Fruit fly (Drosophila melanogaster): Measurements from ENCODE around the gene lva.
"Not testable (repeated sequence)": the region's sequence is repeated elsewhere in the genome, so short reads cannot be mapped to it uniquely, and the experiment has no call there.

lva gene

dm6 chrX:3967613-3968012 is 2.5 kb upstream of the lva start:
- TF ChIP-seq pdm3 (GFP tag; optimal IDR thresholded peaks at IDR 0.05) (no peak), CG6276 (GFP tag; optimal IDR thresholded peaks at IDR 0.05) (no peak)

dm6 chrX:3950199-3950645 is 14.9 kb downstream of the lva start:
- TF ChIP-seq dac (GFP tag; optimal IDR thresholded peaks at IDR 0.05) (peak; percentile 19), Ets96B (tag; optimal IDR thresholded peaks at IDR 0.05) (no peak), Hr39 (GFP tag; optimal IDR thresholded peaks at IDR 0.05) (no peak), esn (GFP tag; optimal IDR thresholded peaks at IDR 0.05) (peak; percentile 10), Eip78C (GFP tag) (peak; percentile 84), CG6792 (GFP tag; optimal IDR thresholded peaks at IDR 0.05) (no peak), CG31627 (GFP tag; optimal IDR thresholded peaks at IDR 0.05) (peak; percentile 30), Hr4 (GFP tag; optimal IDR thresholded peaks at IDR 0.05) (peak; percentile 69), Ets21C (GFP tag; optimal IDR thresholded peaks at IDR 0.05) (no peak), CG15336 (GFP tag; IDR thresholded peaks at IDR 0.05) (peak; percentile 52), CG4318 (GFP tag; optimal IDR thresholded peaks at IDR 0.05) (peak; percentile 14), Sox14 (GFP tag; optimal IDR thresholded peaks at IDR 0.05) (peak; percentile 0), Sox15 (GFP tag; optimal IDR thresholded peaks at IDR 0.05) (no peak), eg (GFP tag; IDR thresholded peaks at IDR 0.05) (0 out of 3 replicates have a peak, but pooled peaks have one; percentile 37), CG10631 (GFP tag; optimal IDR thresholded peaks at IDR 0.05) (peak; percentile 42), CG1621 (tag; optimal IDR thresholded peaks at IDR 0.05) (no peak), CG8119 (GFP tag; IDR thresholded peaks at IDR 0.05) (peak; percentile 46; the same call in 1 of the 3 replicates), OdsH (GFP tag; optimal IDR thresholded peaks at IDR 0.05) (peak; percentile 41), CG11294 (GFP tag; IDR thresholded peaks at IDR 0.05) (peak; percentile 23; the same call in 1 of the 2 replicates)

- TF ChIP-seq CG8632 (GFP tag; optimal IDR thresholded peaks at IDR 0.05) (peak; percentile 8), CG6163 (GFP tag; IDR thresholded peaks at IDR 0.05) (peak; percentile 56; the same call in 2 of the 3 replicates), eg (GFP tag; IDR thresholded peaks at IDR 0.05) (peak; percentile 39; the same call in 2 of the 3 replicates), esn (GFP tag; optimal IDR thresholded peaks at IDR 0.05) (no peak), vri (GFP tag; optimal IDR thresholded peaks at IDR 0.05) (peak; percentile 16), ss (GFP tag; optimal IDR thresholded peaks at IDR 0.05) (peak in 1 of 2 experiments; percentile 47), Smox (GFP tag; optimal IDR thresholded peaks at IDR 0.05) (no peak), svp (GFP tag) (peak; percentile 87), Blimp-1 (GFP tag; optimal IDR thresholded peaks at IDR 0.05) (peak; percentile 47)
Measured at dm6 chrX:3949409-3950178, 15.5 kb downstream of the lva start.

dm6 chrX:3948889-3949288 is 16.2 kb downstream of the lva start, which contains the start of gene Vap33:
Vap33 (plus strand) TSS chrX:3948975.
- peak; percentile 39 to 48 for TF ChIP-seq ss (GFP tag; optimal IDR thresholded peaks at IDR 0.05)
- TF ChIP-seq Eip78C (GFP tag), result peak; percentile 44
- TF ChIP-seq CG6163 (GFP tag; IDR thresholded peaks at IDR 0.05), result peak; percentile 57; the same call in 2 of the 3 replicates
- no peak for TF ChIP-seq CG6808 (GFP tag; optimal IDR thresholded peaks at IDR 0.05)
- TF ChIP-seq CG6276 (GFP tag; optimal IDR thresholded peaks at IDR 0.05), result peak; percentile 7
- 0 out of 3 replicates have a peak, but pooled peaks have one; percentile 41 for TF ChIP-seq eg (GFP tag; IDR thresholded peaks at IDR 0.05)
- peak; percentile 8 for TF ChIP-seq CG16779 (tag; optimal IDR thresholded peaks at IDR 0.05)
- no peak for TF ChIP-seq Sox15 (GFP tag; optimal IDR thresholded peaks at IDR 0.05)
- no peak for TF ChIP-seq Hr39 (GFP tag; optimal IDR thresholded peaks at IDR 0.05)

dm6 chrX:3944743-3945142 is 20.4 kb downstream of the lva start, which contains the start of gene Gem4c:
Gem4c (plus strand) TSS chrX:3945043.
- not testable (repeated sequence) for TF ChIP-seq fd85E (GFP tag; optimal IDR thresholded peaks at IDR 0.05); CG15336 (GFP tag; IDR thresholded peaks at IDR 0.05); Ets96B (tag; optimal IDR thresholded peaks at IDR 0.05)

All from whole organism, prepupa.